Fruit fly (Drosophila melanogaster) whole organism, prepupa: ENCODE measurements around the gene ZnT35C.

ENCODE experiments used
- CG11902 ChIP-seq: fragments of 200-800 bp; sonication (Bioruptor generic); optimal IDR thresholded peaks from 3 replicates; lab custom pipeline; 2016; ENCODE audit warnings: missing biosample characterization, missing genetic modification characterization
- CG15336 ChIP-seq: fragments of 200-800 bp; sonication (Bioruptor generic); IDR thresholded peaks from 2 replicates; pipeline ENCODE4 v1.3.6; 2022; ENCODE audit warnings: missing biosample characterization, missing genetic modification characterization
- CG16779 ChIP-seq: fragments of 200-800 bp; sonication (Bioruptor generic); optimal IDR thresholded peaks from 3 replicates; lab custom pipeline; 2017; ENCODE audit warnings: missing biosample characterization, mild to moderate bottlenecking, missing genetic modification characterization
- CG3032 ChIP-seq: fragments of 200-800 bp; optimal IDR thresholded peaks from 2 replicates; lab custom pipeline; 2019; ENCODE audit warnings: missing biosample characterization, mild to moderate bottlenecking, missing genetic modification characterization, moderate library complexity
- CG32006 ChIP-seq: fragments of 200-800 bp; sonication (Bioruptor generic); optimal IDR thresholded peaks from 3 replicates; lab custom pipeline; 2017; ENCODE audit warnings: missing biosample characterization, mild to moderate bottlenecking, missing genetic modification characterization
- CG34406 ChIP-seq: fragments of 200-800 bp; sonication (Bioruptor generic); optimal IDR thresholded peaks from 3 replicates; lab custom pipeline; 2016; ENCODE audit warnings: missing biosample characterization, missing genetic modification characterization
- CG4318 ChIP-seq: fragments of 200-800 bp; sonication (Bioruptor generic); optimal IDR thresholded peaks from 3 replicates; lab custom pipeline; 2017; ENCODE audit warnings: missing biosample characterization, mild to moderate bottlenecking, missing genetic modification characterization
- CG6163 ChIP-seq: fragments of 200-800 bp; sonication (Bioruptor generic); IDR thresholded peaks from 3 replicates; pipeline ENCODE4 v1.3.6; 2022; ENCODE audit warnings: missing biosample characterization, missing genetic modification characterization
- CG6792 ChIP-seq: fragments of 200-800 bp; sonication (Bioruptor generic); optimal IDR thresholded peaks from 3 replicates; lab custom pipeline; 2016; ENCODE audit warnings: missing biosample characterization, missing genetic modification characterization
- CG7368 ChIP-seq: fragments of 200-800 bp; sonication (Bioruptor generic); optimal IDR thresholded peaks from 3 replicates; lab custom pipeline; 2016; ENCODE audit warnings: missing biosample characterization, missing genetic modification characterization
- CG8119 ChIP-seq: fragments of 200-800 bp; sonication (Bioruptor generic); IDR thresholded peaks from 3 replicates; pipeline ENCODE4 v1.3.6; 2022; ENCODE audit warnings: missing biosample characterization, missing genetic modification characterization
- CG8319 ChIP-seq: fragments of 200-800 bp; sonication (Bioruptor generic); optimal IDR thresholded peaks from 3 replicates; lab custom pipeline; 2016; ENCODE audit warnings: missing biosample characterization, missing genetic modification characterization
- CG8632 ChIP-seq: fragments of 200-800 bp; sonication (Bioruptor generic); optimal IDR thresholded peaks from 3 replicates; lab custom pipeline; 2016; ENCODE audit warnings: missing biosample characterization, missing genetic modification characterization
- CG9139 ChIP-seq: fragments of 200-800 bp; sonication (Bioruptor generic); optimal IDR thresholded peaks from 3 replicates; lab custom pipeline; 2017; ENCODE audit warnings: missing biosample characterization, mild to moderate bottlenecking, missing genetic modification characterization
- Eip78C ChIP-seq: fragments of 200-800 bp; sonication (Bioruptor generic); peaks from one replicate; lab custom pipeline; 2016; ENCODE audit warnings: missing biosample characterization, missing genetic modification characterization
- Eip93F ChIP-seq: fragments of 200-800 bp; sonication (Bioruptor generic); optimal IDR thresholded peaks from 2 replicates; lab custom pipeline; 2016; ENCODE audit warnings: missing biosample characterization, mild to moderate bottlenecking, missing genetic modification characterization
- Ets21C ChIP-seq: fragments of 200-800 bp; sonication (Bioruptor generic); optimal IDR thresholded peaks from 3 replicates; lab custom pipeline; 2016; ENCODE audit warnings: missing biosample characterization, missing genetic modification characterization
- Ets96B ChIP-seq: fragments of 200-800 bp; optimal IDR thresholded peaks from 2 replicates; lab custom pipeline; 2019; ENCODE audit warnings: missing biosample characterization, mild to moderate bottlenecking, missing genetic modification characterization, moderate library complexity
- Hr38 ChIP-seq: sonication (Bioruptor generic); optimal IDR thresholded peaks from 2 replicates; lab custom pipeline; 2016; ENCODE audit warnings: missing biosample characterization, missing genetic modification characterization
- Hr39 ChIP-seq: fragments of 200-800 bp; sonication (Bioruptor generic); optimal IDR thresholded peaks from 2 replicates; lab custom pipeline; 2016; ENCODE audit warnings: missing biosample characterization, missing genetic modification characterization
- Hr4 ChIP-seq: fragments of 200-800 bp; sonication (Bioruptor generic); optimal IDR thresholded peaks from 3 replicates; lab custom pipeline; 2016; ENCODE audit warnings: missing biosample characterization, missing genetic modification characterization
- Met ChIP-seq: fragments of 200-800 bp; sonication (Bioruptor generic); optimal IDR thresholded peaks from 3 replicates; lab custom pipeline; 2016; ENCODE audit warnings: missing biosample characterization, missing genetic modification characterization
- OdsH ChIP-seq: fragments of 200-800 bp; sonication (Bioruptor generic); optimal IDR thresholded peaks from 3 replicates; lab custom pipeline; 2016; ENCODE audit warnings: missing biosample characterization, missing genetic modification characterization
- Smox ChIP-seq: fragments of 200-800 bp; sonication (Bioruptor generic); optimal IDR thresholded peaks from 3 replicates; lab custom pipeline; 2016; ENCODE audit warnings: missing biosample characterization, missing genetic modification characterization
- Sox14 ChIP-seq: fragments of 200-800 bp; sonication (Bioruptor generic); optimal IDR thresholded peaks from 3 replicates; lab custom pipeline; 2016; ENCODE audit warnings: missing biosample characterization, missing genetic modification characterization
- achi ChIP-seq: fragments of 200-800 bp; sonication (Bioruptor generic); optimal IDR thresholded peaks from 3 replicates; lab custom pipeline; 2016; ENCODE audit warnings: missing biosample characterization, missing genetic modification characterization
- acj6 ChIP-seq: fragments of 200-800 bp; sonication (Bioruptor generic); optimal IDR thresholded peaks from 3 replicates; lab custom pipeline; 2016; ENCODE audit warnings: missing biosample characterization, missing genetic modification characterization
- cyc ChIP-seq: fragments of 200-800 bp; sonication (Bioruptor generic); optimal IDR thresholded peaks from 3 replicates; lab custom pipeline; 2016; ENCODE audit warnings: missing biosample characterization, missing genetic modification characterization
- dsx ChIP-seq: fragments of 200-800 bp; optimal IDR thresholded peaks from 3 replicates; lab custom pipeline; 2019; ENCODE audit warnings: missing biosample characterization, mild to moderate bottlenecking, missing genetic modification characterization, moderate library complexity; ENCODE audit not compliant: poor library complexity, severe bottlenecking
- eg ChIP-seq: fragments of 200-800 bp; sonication (Bioruptor generic); IDR thresholded peaks from 3 replicates; pipeline ENCODE4 v1.3.6; 2022; ENCODE audit warnings: missing biosample characterization, missing genetic modification characterization
- esn ChIP-seq: fragments of 200-800 bp; sonication (Bioruptor generic); optimal IDR thresholded peaks from 2 replicates; lab custom pipeline; 2016; ENCODE audit warnings: missing biosample characterization, mild to moderate bottlenecking, missing genetic modification characterization, moderate library complexity
- lz ChIP-seq: fragments of 200-800 bp; sonication (Bioruptor generic); optimal IDR thresholded peaks from 3 replicates; lab custom pipeline; 2016; ENCODE audit warnings: missing biosample characterization, missing genetic modification characterization
- pdm3 ChIP-seq: fragments of 200-800 bp; sonication (Bioruptor generic); optimal IDR thresholded peaks from 3 replicates; lab custom pipeline; 2016; ENCODE audit warnings: missing biosample characterization, missing genetic modification characterization
- salr ChIP-seq, 2 experiments: fragments of 200-800 bp; sonication (Bioruptor generic); optimal IDR thresholded peaks; 3 replicates each; lab custom pipeline; 2016 to 2018; ENCODE audit warnings: missing biosample characterization in 2 of 2, missing genetic modification characterization in 2 of 2, mild to moderate bottlenecking in 1 of 2
- ss ChIP-seq, 2 experiments: fragments of 200-800 bp; sonication (Bioruptor generic); optimal IDR thresholded peaks; 2 replicates in 1 of 2; 3 replicates in 1 of 2; lab custom pipeline; 2017 to 2018; ENCODE audit warnings: mild to moderate bottlenecking in 2 of 2, missing biosample characterization in 2 of 2, missing genetic modification characterization in 2 of 2, moderate library complexity in 1 of 2
- svp ChIP-seq: fragments of 200-800 bp; sonication (Bioruptor generic); peaks from one replicate; lab custom pipeline; 2016; ENCODE audit warnings: missing biosample characterization, missing genetic modification characterization
- topi ChIP-seq: fragments of 200-800 bp; sonication (Bioruptor generic); optimal IDR thresholded peaks from 3 replicates; lab custom pipeline; 2016; ENCODE audit warnings: missing biosample characterization, missing genetic modification characterization
- vri ChIP-seq: fragments of 200-800 bp; sonication (Bioruptor generic); optimal IDR thresholded peaks from 3 replicates; lab custom pipeline; 2016; ENCODE audit warnings: missing biosample characterization, mild to moderate bottlenecking, missing genetic modification characterization

ZnT35C gene

DNA sequence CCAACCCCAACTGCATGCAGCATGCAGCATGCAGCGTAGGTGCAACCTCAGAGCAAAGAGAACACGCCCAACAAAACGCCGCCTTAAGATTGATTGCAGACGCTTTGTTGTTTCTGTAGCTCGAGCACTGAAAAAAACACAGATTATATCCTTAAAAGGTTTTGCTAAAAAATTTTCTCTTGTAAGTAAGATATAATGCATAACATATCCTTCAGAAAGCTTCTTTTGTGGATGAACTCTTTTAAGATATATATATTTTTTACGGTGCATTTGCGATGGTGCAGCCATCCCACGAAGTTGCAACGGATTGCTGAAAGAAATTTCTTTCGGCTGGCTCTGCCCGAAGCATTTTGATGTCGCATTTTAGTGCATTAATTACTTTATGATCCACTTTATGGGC lies 28.3 kb upstream of the ZnT35C start (continued):
- TF ChIP-seq acj6 (GFP tag; lab: Kevin White, UChicago) (peak; percentile 57), achi (GFP tag; lab: Kevin White, UChicago) (peak; percentile 44), CG3032 (peak; percentile 27), CG34406 (peak; percentile 29), OdsH (peak; percentile 59), CG9139 (GFP tag; lab: Kevin White, UChicago) (no peak), CG15336 (GFP tag; lab: Robert Waterston, UW) (peak; percentile 28; the same call in 1 of the 2 replicates), Ets96B (tag; lab: Kevin White, UChicago) (peak; percentile 21), CG7368 (GFP tag; lab: Kevin White, UChicago) (peak; percentile 18), CG8319 (peak; percentile 13), CG8119 (GFP tag; lab: Robert Waterston, UW) (no peak), Eip78C (GFP tag; lab: Kevin White, UChicago) (peak; percentile 74), topi (peak; percentile 66), cyc (peak; percentile 68), pdm3 (GFP tag; lab: Kevin White, UChicago) (peak; percentile 58), Hr38 (GFP tag; lab: Kevin White, UChicago) (no peak), CG11902 (peak; percentile 30), Sox14 (GFP tag; lab: Kevin White, UChicago) (peak; percentile 34), salr (GFP tag; optimal IDR thresholded peaks at IDR 0.05; lab: Kevin White, UChicago) (no peak), CG4318 (GFP tag; lab: Kevin White, UChicago) (no peak), CG16779 (tag; lab: Kevin White, UChicago) (no peak), lz (GFP tag; lab: Kevin White, UChicago) (peak; percentile 59), Eip93F (GFP tag; lab: Kevin White, UChicago) (no peak), CG6163 (GFP tag; lab: Robert Waterston, UW) (peak; percentile 53; the same call in 2 of the 3 replicates)

DNA sequence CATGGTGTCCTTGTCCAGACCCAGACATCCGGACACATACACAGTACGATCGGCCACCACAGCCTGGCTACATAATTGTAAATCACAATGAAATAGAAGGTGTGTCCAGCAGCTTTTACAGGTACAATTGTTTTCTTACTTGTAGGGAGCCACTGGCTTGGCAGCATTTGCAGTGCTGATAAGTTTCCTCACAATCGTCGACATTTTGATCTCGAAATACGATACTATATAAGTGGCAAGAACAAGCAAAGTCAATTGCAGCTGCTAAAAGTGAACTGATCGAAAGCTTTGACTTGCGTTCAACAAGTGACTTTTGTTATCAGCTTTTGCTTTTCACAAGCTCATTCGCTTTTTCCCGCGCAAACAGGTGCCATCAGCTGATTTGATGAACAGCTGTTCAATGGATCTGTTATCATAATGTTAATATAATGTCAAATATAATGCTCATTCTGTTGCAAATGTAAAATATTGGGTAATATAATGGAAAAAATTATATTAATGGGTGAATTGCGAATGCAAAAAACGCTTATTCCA lies 27.3 kb upstream of the ZnT35C start, which contains the start of gene UK114:
TSS of gene UK114 (minus strand) at position 309 of the 534 bp plus-strand sequence.
- TF ChIP-seq CG11902 (no peak), CG15336 (GFP tag; lab: Robert Waterston, UW) (no peak), svp (peak; percentile 96), esn (GFP tag; lab: Kevin White, UChicago) (no peak), CG34406 (no peak), CG4318 (GFP tag; lab: Kevin White, UChicago) (no peak), cyc (no peak), CG6163 (GFP tag; lab: Robert Waterston, UW) (0 out of 3 replicates have a peak, but pooled peaks have one; percentile 9), Hr39 (GFP tag; lab: Kevin White, UChicago) (no peak), ss (GFP tag; optimal IDR thresholded peaks at IDR 0.05; lab: Kevin White, UChicago) (no peak), dsx (GFP tag; lab: Kevin White, UChicago) (peak; percentile 22), eg (GFP tag; lab: Robert Waterston, UW) (no peak), Eip78C (GFP tag; lab: Kevin White, UChicago) (peak; percentile 35), Hr4 (GFP tag; lab: Kevin White, UChicago) (no peak), Met (GFP tag; lab: Kevin White, UChicago) (no peak), CG6792 (GFP tag; lab: Kevin White, UChicago) (no peak)
- TF ChIP-seq, all 60 proteins: peak for 4

DNA sequence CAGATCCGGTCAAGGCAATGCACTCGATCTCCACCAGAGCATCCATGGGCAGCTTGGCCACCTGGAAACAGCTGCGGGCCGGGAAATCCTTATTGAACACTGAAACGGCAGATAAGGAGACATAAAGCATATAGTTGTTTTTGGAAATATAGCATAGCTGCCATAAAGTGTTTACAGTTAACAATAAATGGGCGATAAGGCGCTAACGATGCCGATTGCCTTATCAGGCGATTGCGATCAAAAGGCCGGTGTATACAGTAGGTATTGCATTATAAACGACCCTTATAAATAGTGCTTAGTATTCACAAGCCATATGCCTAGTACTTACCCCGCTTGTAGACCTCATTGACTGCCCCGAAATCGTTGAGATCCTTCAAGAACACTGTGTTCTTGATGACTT lies 26.8 kb upstream of the ZnT35C start:
- TF ChIP-seq Smox (GFP tag; lab: Kevin White, UChicago) (no peak), ss (GFP tag; optimal IDR thresholded peaks at IDR 0.05; lab: Kevin White, UChicago) (no peak), CG8632 (GFP tag; lab: Kevin White, UChicago) (no peak), Sox14 (GFP tag; lab: Kevin White, UChicago) (no peak), cyc (no peak), topi (no peak), CG32006 (no peak), Eip78C (GFP tag; lab: Kevin White, UChicago) (no peak), Ets21C (GFP tag; lab: Kevin White, UChicago) (no peak), CG9139 (GFP tag; lab: Kevin White, UChicago) (no peak), Eip93F (GFP tag; lab: Kevin White, UChicago) (no peak), acj6 (GFP tag; lab: Kevin White, UChicago) (no peak), vri (GFP tag; lab: Kevin White, UChicago) (no peak)
- TF ChIP-seq, all 60 proteins: peak for 0
